Worm (Caenorhabditis elegans) whole organism, L1 larva: ENCODE data around the gene clec-170.

Source experiments
- C16A3.4 ChIP-seq: fragments of 150-350 bp; optimal IDR thresholded peaks from 2 replicates; lab custom pipeline; 2014; ENCODE audit warnings: missing biosample characterization, missing genetic modification characterization
- Y116A8C.19 ChIP-seq: sonication (generic microtip); optimal IDR thresholded peaks from 2 replicates; lab custom pipeline; 2016; ENCODE audit warnings: missing compliant biosample characterization, missing genetic modification characterization, borderline replicate concordance
- aly-2 ChIP-seq: fragments of 150-350 bp; optimal IDR thresholded peaks from 2 replicates; lab custom pipeline; 2014; ENCODE audit warnings: missing biosample characterization, missing genetic modification characterization
- ces-1 ChIP-seq: fragments of 150-350 bp; optimal IDR thresholded peaks from 2 replicates; lab custom pipeline; 2014; ENCODE audit warnings: missing biosample characterization, missing genetic modification reagents, missing genetic modification characterization
- dpl-1 ChIP-seq, 3 experiments: fragments of 150-350 bp in 2 of 3; sonication (generic microtip) in 1 of 3; optimal IDR thresholded peaks; 2 replicates each; lab custom pipeline; 2014 to 2017; ENCODE audit warnings: missing biosample characterization in 3 of 3, missing genetic modification characterization in 3 of 3, missing genetic modification reagents in 3 of 3
- dsc-1 ChIP-seq: sonication (generic microtip); optimal IDR thresholded peaks from 2 replicates; lab custom pipeline; 2016; ENCODE audit warnings: mild to moderate bottlenecking, missing genetic modification characterization, missing compliant biosample characterization
- efl-1 ChIP-seq, 4 experiments: fragments of 150-350 bp; optimal IDR thresholded peaks in 3 of 4; peaks in 1 of 4; 1 replicate in 1 of 4; 2 replicates in 3 of 4; lab custom pipeline; 2014; ENCODE audit warnings: missing biosample characterization in 2 of 4, missing genetic modification characterization in 2 of 4, missing genetic modification reagents in 2 of 4
- egl-27 ChIP-seq, 2 experiments: fragments of 150-350 bp in 1 of 2; sonication (generic microtip); optimal IDR thresholded peaks; 3 replicates each; lab custom pipeline; 2017 to 2018; ENCODE audit warnings: missing biosample characterization in 2 of 2, missing genetic modification characterization in 2 of 2, missing genetic modification reagents in 2 of 2
- ets-5 ChIP-seq: fragments of 200-800 bp; sonication (Bioruptor generic); IDR thresholded peaks from 2 replicates; pipeline ENCODE4 v1.3.6; 2022; ENCODE audit warnings: missing genetic modification characterization, missing compliant biosample characterization
- fkh-10 ChIP-seq: sonication (generic microtip); optimal IDR thresholded peaks from 2 replicates; lab custom pipeline; 2017; ENCODE audit warnings: missing biosample characterization, missing genetic modification reagents, missing genetic modification characterization
- fkh-4 ChIP-seq: sonication (generic microtip); optimal IDR thresholded peaks from 2 replicates; lab custom pipeline; 2016; ENCODE audit warnings: missing compliant biosample characterization, missing genetic modification characterization, borderline replicate concordance
- fkh-8 ChIP-seq: sonication (generic microtip); optimal IDR thresholded peaks from 2 replicates; lab custom pipeline; 2016; ENCODE audit warnings: mild to moderate bottlenecking, missing genetic modification characterization, missing compliant biosample characterization
- irx-1 ChIP-seq: sonication (generic microtip); optimal IDR thresholded peaks from 2 replicates; lab custom pipeline; 2016; ENCODE audit warnings: missing genetic modification characterization, missing compliant biosample characterization
- lin-13 ChIP-seq: fragments of 150-350 bp; optimal IDR thresholded peaks from 2 replicates; lab custom pipeline; 2014; ENCODE audit warnings: missing biosample characterization, missing genetic modification reagents, missing genetic modification characterization
- lin-15B ChIP-seq: fragments of 150-350 bp; sonication (generic microtip); optimal IDR thresholded peaks from 3 replicates; lab custom pipeline; 2014; ENCODE audit warnings: missing biosample characterization, missing genetic modification characterization
- lir-3 ChIP-seq: sonication (generic microtip); optimal IDR thresholded peaks from 2 replicates; lab custom pipeline; 2016; ENCODE audit warnings: mild to moderate bottlenecking, missing genetic modification characterization, moderate library complexity, missing compliant biosample characterization; ENCODE audit not compliant: poor library complexity
- mab-9 ChIP-seq: fragments of 200-800 bp; sonication (Bioruptor generic); IDR thresholded peaks from 2 replicates; pipeline ENCODE4 v1.3.6; 2022; ENCODE audit warnings: missing genetic modification reagents, missing genetic modification characterization, missing compliant biosample characterization
- mep-1 ChIP-seq: fragments of 150-350 bp; optimal IDR thresholded peaks from 2 replicates; lab custom pipeline; 2014; ENCODE audit warnings: missing biosample characterization, missing genetic modification characterization
- pag-3 ChIP-seq: sonication (generic microtip); optimal IDR thresholded peaks from 2 replicates; lab custom pipeline; 2017; ENCODE audit warnings: missing genetic modification characterization, mild to moderate bottlenecking, missing compliant biosample characterization, antibody characterized with exemption, borderline replicate concordance; ENCODE audit not compliant: insufficient read depth
- rnt-1 ChIP-seq: sonication (generic microtip); optimal IDR thresholded peaks from 2 replicates; lab custom pipeline; 2016; ENCODE audit warnings: mild to moderate bottlenecking, missing genetic modification characterization, moderate library complexity, missing compliant biosample characterization
- skn-1 ChIP-seq: fragments of 150-350 bp; optimal IDR thresholded peaks from 2 replicates; lab custom pipeline; 2014; ENCODE audit warnings: missing biosample characterization, missing genetic modification characterization
- sptf-1 ChIP-seq: fragments of 150-350 bp; optimal IDR thresholded peaks from 2 replicates; lab custom pipeline; 2014; ENCODE audit warnings: missing biosample characterization, missing genetic modification characterization
- unc-30 ChIP-seq: sonication (generic microtip); optimal IDR thresholded peaks from 2 replicates; lab custom pipeline; 2017; ENCODE audit warnings: missing biosample characterization, missing genetic modification characterization
- unc-62 ChIP-seq: fragments of 150-350 bp; optimal IDR thresholded peaks from 2 replicates; lab custom pipeline; 2014; ENCODE audit warnings: missing biosample characterization, missing genetic modification reagents, missing genetic modification characterization
- xbp-1 ChIP-seq: sonication (generic microtip); optimal IDR thresholded peaks from 2 replicates; lab custom pipeline; 2016; ENCODE audit warnings: missing genetic modification characterization, missing compliant biosample characterization
- ztf-11 ChIP-seq, 2 experiments: sonication (generic microtip); optimal IDR thresholded peaks; 2 replicates each; lab custom pipeline; 2016 to 2017; ENCODE audit warnings: missing genetic modification characterization in 2 of 2, missing biosample characterization in 1 of 2, missing compliant biosample characterization in 1 of 2

Gene clec-170

ce11 chrIV:1309600-1310207, 43.0 kb downstream of the clec-170 start, which contains the start of the genes ddx-46 and F53H1.4 (continued):
- TF ChIP-seq egl-27 (tag; optimal IDR thresholded peaks at IDR 0.05; lab: Kevin White, UChicago) (no peak), lin-15B (tag; lab: Kevin White, UChicago) (peak; percentile 79), mab-9 (no peak), skn-1 (peak; percentile 34), aly-2 (tag; lab: Kevin White, UChicago) (no peak), fkh-4 (tag; lab: Kevin White, UChicago) (peak; percentile 24), dsc-1 (tag; lab: Kevin White, UChicago) (no peak), ets-5 (GFP tag; lab: Robert Waterston, UW) (no peak), unc-30 (no peak), mep-1 (tag; lab: Kevin White, UChicago) (peak; percentile 43), ces-1 (GFP tag; lab: Kevin White, UChicago) (no peak), rnt-1 (tag; lab: Kevin White, UChicago) (no peak), lir-3 (tag; lab: Kevin White, UChicago) (no peak), irx-1 (tag; lab: Kevin White, UChicago) (peak; percentile 43)

- TF ChIP-seq fkh-10 (GFP tag; lab: Kevin White, UChicago) (no peak), xbp-1 (tag; lab: Kevin White, UChicago) (no peak), pag-3 (no peak), dsc-1 (tag; lab: Kevin White, UChicago) (no peak), lir-3 (tag; lab: Kevin White, UChicago) (no peak), C16A3.4 (tag; lab: Kevin White, UChicago) (no peak), sptf-1 (no peak), lin-13 (no peak), ztf-11 (tag; optimal IDR thresholded peaks at IDR 0.05; lab: Kevin White, UChicago) (no peak), dpl-1 (GFP tag; optimal IDR thresholded peaks at IDR 0.05; lab: Kevin White, UChicago) (peak in 2 of 3 experiments; percentile 49 to 54), Y116A8C.19 (no peak), efl-1 (optimal IDR thresholded peaks at IDR 0.05; lab: Kevin White, UChicago) (peak in 1 of 2 experiments; percentile 11), efl-1 (GFP tag; optimal IDR thresholded peaks at IDR 0.05 in 1 of 2; lab: Kevin White, UChicago) (peak; percentile 1 to 95), ces-1 (GFP tag; lab: Kevin White, UChicago) (no peak), unc-62 (no peak), fkh-8 (tag; lab: Kevin White, UChicago) (no peak)
Measured at ce11 chrIV:1310337-1310736, 43.7 kb downstream of the clec-170 start.
